Fruit fly (Drosophila melanogaster) whole organism, embryonic: ENCODE data around the gene RAF2.
A peak's percentile ranks its signal among the peaks of the same experiment; 100 is the strongest.

Experiments
- CG10431 ChIP-seq: fragments of 200-800 bp; sonication (Bioruptor generic); optimal IDR thresholded peaks from 3 replicates; lab custom pipeline; 2018; ENCODE audit warnings: missing biosample characterization, mild to moderate bottlenecking, missing genetic modification characterization
- CG1233 ChIP-seq: fragments of 200-800 bp; sonication (Bioruptor generic); optimal IDR thresholded peaks from 4 replicates; lab custom pipeline; 2018; ENCODE audit warnings: missing biosample characterization, mild to moderate bottlenecking, missing genetic modification characterization
- CG13775 ChIP-seq: fragments of 200-800 bp; sonication (Bioruptor generic); optimal IDR thresholded peaks from 3 replicates; lab custom pipeline; 2017; ENCODE audit warnings: missing biosample characterization, mild to moderate bottlenecking, missing genetic modification characterization
- CG14050 ChIP-seq: fragments of 200-800 bp; sonication (Bioruptor generic); IDR thresholded peaks from 3 replicates; pipeline ENCODE4 v1.3.6; 2022; ENCODE audit warnings: missing biosample characterization, missing genetic modification characterization
- CG15073 ChIP-seq: fragments of 200-800 bp; sonication (Bioruptor generic); optimal IDR thresholded peaks from 2 replicates; lab custom pipeline; 2016; ENCODE audit warnings: missing biosample characterization, missing genetic modification characterization
- CG1603 ChIP-seq: fragments of 200-800 bp; sonication (Bioruptor generic); optimal IDR thresholded peaks from 2 replicates; lab custom pipeline; 2019; ENCODE audit warnings: missing biosample characterization, mild to moderate bottlenecking, missing genetic modification characterization, moderate library complexity
- CG17328 ChIP-seq: fragments of 200-800 bp; sonication (Bioruptor generic); IDR thresholded peaks from 2 replicates; pipeline ENCODE4 v1.3.6; 2022; ENCODE audit warnings: missing biosample characterization, missing genetic modification characterization
- CG30020 ChIP-seq: fragments of 200-800 bp; optimal IDR thresholded peaks from 2 replicates; lab custom pipeline; 2019; ENCODE audit warnings: missing biosample characterization, mild to moderate bottlenecking, missing genetic modification characterization, moderate library complexity
- CG6689 ChIP-seq: fragments of 200-800 bp; sonication (Bioruptor generic); IDR thresholded peaks from 2 replicates; pipeline ENCODE4 v1.3.6; 2022; ENCODE audit warnings: missing biosample characterization, missing genetic modification characterization
- CG7839 ChIP-seq: fragments of 200-800 bp; sonication (Bioruptor generic); optimal IDR thresholded peaks from 3 replicates; lab custom pipeline; 2018; ENCODE audit warnings: missing biosample characterization, mild to moderate bottlenecking, missing genetic modification characterization, moderate library complexity
- CG9437 ChIP-seq: fragments of 200-800 bp; sonication (Bioruptor generic); optimal IDR thresholded peaks from 2 replicates; lab custom pipeline; 2018; ENCODE audit warnings: missing biosample characterization, mild to moderate bottlenecking, missing genetic modification characterization
- CG9932 ChIP-seq: fragments of 200-800 bp; sonication (Bioruptor generic); IDR thresholded peaks from 2 replicates; pipeline ENCODE4 v1.3.6; 2022; ENCODE audit warnings: missing biosample characterization, missing genetic modification characterization
- CHES-1-like ChIP-seq: fragments of 200-800 bp; sonication (Bioruptor generic); optimal IDR thresholded peaks from 2 replicates; lab custom pipeline; 2016; ENCODE audit warnings: missing biosample characterization, missing genetic modification characterization
- D ChIP-seq, 2 experiments: fragments of 200-800 bp in 1 of 2; fragments of >200 bp in 1 of 2; sonication (Bioruptor generic) in 1 of 2; optimal IDR thresholded peaks; 2 replicates in 1 of 2; 3 replicates in 1 of 2; lab custom pipeline; 2017; ENCODE audit warnings: mild to moderate bottlenecking in 1 of 2, missing biosample characterization in 1 of 2, missing genetic modification characterization in 1 of 2, missing genetic modification reagents in 1 of 2
- Dad ChIP-seq: fragments of 200-800 bp; sonication (Bioruptor generic); optimal IDR thresholded peaks from 3 replicates; lab custom pipeline; 2016; ENCODE audit warnings: missing biosample characterization, missing genetic modification characterization
- Dfd ChIP-seq, 2 experiments: fragments of >200 bp; optimal IDR thresholded peaks; 2 replicates each; lab custom pipeline; 2017; ENCODE audit warnings: missing biosample characterization in 2 of 2, missing genetic modification characterization in 2 of 2
- Ets97D ChIP-seq: fragments of 200-800 bp; sonication (Bioruptor generic); optimal IDR thresholded peaks from 3 replicates; lab custom pipeline; 2016; ENCODE audit warnings: missing biosample characterization, missing genetic modification characterization
- Fer1 ChIP-seq: fragments of 200-800 bp; sonication (Bioruptor generic); optimal IDR thresholded peaks from 2 replicates; lab custom pipeline; 2017; ENCODE audit warnings: missing biosample characterization, mild to moderate bottlenecking, missing genetic modification characterization
- Gsc ChIP-seq: fragments of 200-800 bp; sonication (Bioruptor generic); IDR thresholded peaks from 2 replicates; pipeline ENCODE4 v1.3.6; 2022; ENCODE audit warnings: missing biosample characterization, missing genetic modification characterization
- Hmr ChIP-seq: fragments of 200-800 bp; sonication (Bioruptor generic); optimal IDR thresholded peaks from 3 replicates; lab custom pipeline; 2017; ENCODE audit warnings: mild to moderate bottlenecking, missing biosample characterization, missing genetic modification reagents, missing genetic modification characterization
- Hmx ChIP-seq: fragments of 200-800 bp; sonication (Bioruptor generic); optimal IDR thresholded peaks from 2 replicates; lab custom pipeline; 2016; ENCODE audit warnings: missing biosample characterization, missing genetic modification characterization
- Hr51 ChIP-seq, 2 experiments: fragments of 200-800 bp; sonication (Bioruptor generic); optimal IDR thresholded peaks; 2 replicates in 1 of 2; 3 replicates in 1 of 2; lab custom pipeline; 2016 to 2018; ENCODE audit warnings: missing biosample characterization in 2 of 2, missing genetic modification characterization in 2 of 2, mild to moderate bottlenecking in 1 of 2, moderate library complexity in 1 of 2
- Hr78 ChIP-seq, 2 experiments: fragments of 200-800 bp in 1 of 2; fragments of >200 bp in 1 of 2; sonication (Bioruptor generic) in 1 of 2; optimal IDR thresholded peaks; 2 replicates each; lab custom pipeline; 2017 to 2019; ENCODE audit warnings: missing biosample characterization in 2 of 2, missing genetic modification characterization in 2 of 2, mild to moderate bottlenecking in 1 of 2, moderate library complexity in 1 of 2
- MESR4 ChIP-seq: fragments of 200-800 bp; sonication (Bioruptor generic); optimal IDR thresholded peaks from 2 replicates; lab custom pipeline; 2018; ENCODE audit warnings: missing biosample characterization, mild to moderate bottlenecking, missing genetic modification characterization, moderate library complexity
- Nf-YA ChIP-seq: fragments of 200-800 bp; sonication (Bioruptor generic); IDR thresholded peaks from 2 replicates; pipeline ENCODE4 v1.3.6; 2022; ENCODE audit warnings: missing biosample characterization, missing genetic modification characterization
- Nf-YB ChIP-seq: fragments of 200-800 bp; sonication (Bioruptor generic); optimal IDR thresholded peaks from 3 replicates; lab custom pipeline; 2019; ENCODE audit warnings: missing biosample characterization, mild to moderate bottlenecking, missing genetic modification characterization, moderate library complexity
- Opbp ChIP-seq: fragments of 200-800 bp; sonication (Bioruptor generic); IDR thresholded peaks from 3 replicates; pipeline ENCODE4 v1.3.6; 2022; ENCODE audit warnings: missing biosample characterization, missing genetic modification characterization; ENCODE audit not compliant: partially characterized antibody
- Ptx1 ChIP-seq: fragments of 200-800 bp; sonication (Bioruptor generic); IDR thresholded peaks from 2 replicates; pipeline ENCODE4 v1.3.6; 2022; ENCODE audit warnings: missing biosample characterization, missing genetic modification characterization
- Xrp1 ChIP-seq: fragments of 200-800 bp; sonication (Bioruptor generic); IDR thresholded peaks from 2 replicates; pipeline ENCODE4 v1.3.6; 2022; ENCODE audit warnings: missing biosample characterization, missing genetic modification characterization
- ab ChIP-seq: fragments of 200-800 bp; sonication (Bioruptor generic); optimal IDR thresholded peaks from 2 replicates; lab custom pipeline; 2016; ENCODE audit warnings: missing biosample characterization, missing genetic modification characterization
- bowl ChIP-seq: fragments of 200-800 bp; sonication (Bioruptor generic); IDR thresholded peaks from 2 replicates; pipeline ENCODE4 v1.3.6; 2022; ENCODE audit warnings: missing biosample characterization, missing genetic modification characterization
- bsh ChIP-seq, 2 experiments: fragments of 200-800 bp; sonication (Bioruptor generic); optimal IDR thresholded peaks; 2 replicates each; lab custom pipeline; 2017 to 2018; ENCODE audit warnings: mild to moderate bottlenecking in 2 of 2, missing biosample characterization in 2 of 2, missing genetic modification characterization in 2 of 2, moderate library complexity in 1 of 2
- btn ChIP-seq: fragments of 200-800 bp; sonication (Bioruptor generic); optimal IDR thresholded peaks from 2 replicates; lab custom pipeline; 2016; ENCODE audit warnings: missing biosample characterization, missing genetic modification characterization
- cg ChIP-seq: fragments of 200-800 bp; sonication (Bioruptor generic); optimal IDR thresholded peaks from 3 replicates; lab custom pipeline; 2019; ENCODE audit warnings: missing biosample characterization, mild to moderate bottlenecking, missing genetic modification characterization, moderate library complexity
- chn ChIP-seq: fragments of 200-800 bp; sonication (Bioruptor generic); optimal IDR thresholded peaks from 2 replicates; lab custom pipeline; 2016; ENCODE audit warnings: missing biosample characterization, missing genetic modification characterization
- ci ChIP-seq: fragments of 200-800 bp; sonication (Bioruptor generic); IDR thresholded peaks from 3 replicates; pipeline ENCODE4 v1.3.6; 2022; ENCODE audit warnings: missing biosample characterization, missing genetic modification characterization
- cwo ChIP-seq: fragments of 200-800 bp; sonication (Bioruptor generic); optimal IDR thresholded peaks from 3 replicates; lab custom pipeline; 2017; ENCODE audit warnings: missing biosample characterization, missing genetic modification characterization, mild to moderate bottlenecking, moderate library complexity, missing genetic modification reagents
- disco-r ChIP-seq: fragments of 200-800 bp; sonication (Bioruptor generic); optimal IDR thresholded peaks from 2 replicates; lab custom pipeline; 2016; ENCODE audit warnings: missing biosample characterization, missing genetic modification characterization
- ewg ChIP-seq: fragments of 200-800 bp; sonication (Bioruptor generic); optimal IDR thresholded peaks from 3 replicates; lab custom pipeline; 2017; ENCODE audit warnings: mild to moderate bottlenecking, missing biosample characterization, missing genetic modification reagents, missing genetic modification characterization
- hbn ChIP-seq: fragments of 200-800 bp; sonication (Bioruptor generic); IDR thresholded peaks from 2 replicates; pipeline ENCODE4 v1.3.6; 2022; ENCODE audit warnings: missing biosample characterization, missing genetic modification characterization; ENCODE audit not compliant: partially characterized antibody
- her ChIP-seq: fragments of 200-800 bp; sonication (Bioruptor generic); optimal IDR thresholded peaks from 2 replicates; lab custom pipeline; 2016; ENCODE audit warnings: missing biosample characterization, missing genetic modification characterization
- inv ChIP-seq: fragments of 200-800 bp; sonication (Bioruptor generic); IDR thresholded peaks from 2 replicates; pipeline ENCODE4 v1.3.6; 2022; ENCODE audit warnings: missing biosample characterization, missing genetic modification characterization; ENCODE audit not compliant: partially characterized antibody
- kah ChIP-seq: fragments of 200-800 bp; sonication (Bioruptor generic); optimal IDR thresholded peaks from 2 replicates; lab custom pipeline; 2018; ENCODE audit warnings: missing biosample characterization, mild to moderate bottlenecking, missing genetic modification characterization
- nau ChIP-seq: fragments of 200-800 bp; sonication (Bioruptor generic); optimal IDR thresholded peaks from 3 replicates; lab custom pipeline; 2017; ENCODE audit warnings: missing biosample characterization, mild to moderate bottlenecking, missing genetic modification characterization, missing genetic modification reagents
- p53 ChIP-seq: fragments of 200-800 bp; sonication (Bioruptor generic); optimal IDR thresholded peaks from 2 replicates; lab custom pipeline; 2016; ENCODE audit warnings: missing biosample characterization, missing genetic modification characterization
- pan ChIP-seq, 4 experiments: fragments of >200 bp in 3 of 4; fragments of 200-800 bp in 1 of 4; sonication (Bioruptor generic) in 1 of 4; optimal IDR thresholded peaks in 3 of 4; IDR thresholded peaks in 1 of 4; 2 replicates each; pipeline versions ENCODE4 v1.3.6 to Lab custom; 2017 to 2022; ENCODE audit warnings: missing biosample characterization in 2 of 4, missing genetic modification characterization in 2 of 4, mixed read lengths in 1 of 4
- sim ChIP-seq: fragments of 200-800 bp; sonication (Bioruptor generic); IDR thresholded peaks from 2 replicates; pipeline ENCODE4 v1.3.6; 2022; ENCODE audit warnings: missing biosample characterization, missing genetic modification characterization
- tap ChIP-seq: fragments of 200-800 bp; optimal IDR thresholded peaks from 3 replicates; lab custom pipeline; 2019; ENCODE audit warnings: missing biosample characterization, mild to moderate bottlenecking, missing genetic modification characterization, moderate library complexity
- tin ChIP-seq: fragments of 200-800 bp; sonication (Bioruptor generic); optimal IDR thresholded peaks from 3 replicates; lab custom pipeline; 2016; ENCODE audit warnings: missing biosample characterization, missing genetic modification characterization

Gene RAF2

DNA sequence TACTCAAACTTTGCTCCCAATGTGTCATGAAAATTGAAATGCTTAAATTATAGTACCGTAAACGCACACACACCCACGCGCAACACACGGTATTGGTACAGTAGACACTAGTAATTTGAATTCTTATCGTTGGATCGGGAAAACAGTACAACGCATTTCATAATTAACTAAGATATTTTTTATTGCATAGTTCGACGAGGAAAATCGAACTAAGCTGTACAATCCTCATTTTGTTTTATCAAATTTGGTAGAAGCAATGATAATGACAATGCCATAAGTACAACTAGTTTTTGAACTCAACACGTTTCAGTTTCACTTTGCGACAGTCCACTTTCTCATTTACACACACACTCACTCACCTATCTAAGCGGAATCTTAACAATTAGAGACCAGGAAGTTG, 5.4 kb upstream of the RAF2 start (continued):
- TF ChIP-seq kah, result peak; percentile 16
- no peak for TF ChIP-seq MESR4 (GFP tag; lab: Kevin White, UChicago)
- peak; percentile 61 for TF ChIP-seq her (GFP tag; lab: Kevin White, UChicago)
- TF ChIP-seq ci (GFP tag; lab: Robert Waterston, UW), result 0 out of 3 replicates have a peak, but pooled peaks have one; percentile 15
- TF ChIP-seq Xrp1 (GFP tag; lab: Robert Waterston, UW), result peak; percentile 51; the same call in 1 of the 2 replicates
- TF ChIP-seq bsh (GFP tag; optimal IDR thresholded peaks at IDR 0.05; lab: Kevin White, UChicago), result peak in 1 of 2 experiments; percentile 73
- TF ChIP-seq CG13775 (GFP tag; lab: Kevin White, UChicago), result peak; percentile 56
- peak; percentile 5 for TF ChIP-seq Hmx (GFP tag; lab: Kevin White, UChicago)
- 0 out of 2 replicates have a peak, but pooled peaks have one; percentile 41 for TF ChIP-seq sim (GFP tag; lab: Robert Waterston, UW)
- TF ChIP-seq Opbp (GFP tag; lab: Robert Waterston, UW), result no peak
- peak; percentile 78 for TF ChIP-seq CG1603 (tag; lab: Kevin White, UChicago)
- TF ChIP-seq tap (tag; lab: Kevin White, UChicago), result peak; percentile 75
- TF ChIP-seq chn, result peak; percentile 38
- TF ChIP-seq Hr51 (GFP tag; optimal IDR thresholded peaks at IDR 0.05; lab: Kevin White, UChicago), result peak; percentile 13 to 71
- peak; percentile 74 for TF ChIP-seq Fer1 (GFP tag; lab: Kevin White, UChicago)
- peak; percentile 78 for TF ChIP-seq CG7839 (tag; lab: Kevin White, UChicago)
- TF ChIP-seq ewg (GFP tag; lab: Kevin White, UChicago), result peak; percentile 27
- no peak for TF ChIP-seq cwo (GFP tag; lab: Kevin White, UChicago)
- TF ChIP-seq btn, result peak; percentile 15
- TF ChIP-seq CG9932 (GFP tag; lab: Robert Waterston, UW), result peak; percentile 79
- TF ChIP-seq Dad, result no peak
- TF ChIP-seq Gsc (GFP tag; lab: Robert Waterston, UW), result no peak
- peak; percentile 59 for TF ChIP-seq ab (GFP tag; lab: Kevin White, UChicago)
- TF ChIP-seq CG30020 (tag; lab: Kevin White, UChicago), result peak; percentile 8
- peak; percentile 21 for TF ChIP-seq disco-r (GFP tag; lab: Kevin White, UChicago)
- TF ChIP-seq Nf-YB (GFP tag; lab: Kevin White, UChicago), result peak; percentile 1
- peak; percentile 54 for TF ChIP-seq CG9437 (GFP tag; lab: Kevin White, UChicago)
- peak; percentile 48 for TF ChIP-seq CG1233 (GFP tag; lab: Kevin White, UChicago)
- TF ChIP-seq Ets97D, result no peak
- no peak for TF ChIP-seq pan (optimal IDR thresholded peaks at IDR 0.05; lab: Kevin White, UChicago)
- peak in 1 of 2 experiments; percentile 54 for TF ChIP-seq pan (GFP tag; optimal IDR thresholded peaks at IDR 0.05 in 1 of 2, IDR thresholded peaks at IDR 0.05 in 1 of 2)
- no peak for TF ChIP-seq Dfd (GFP tag; optimal IDR thresholded peaks at IDR 0.05; lab: Kevin White, UChicago)
- TF ChIP-seq D (optimal IDR thresholded peaks at IDR 0.05; lab: Kevin White, UChicago), result no peak
- TF ChIP-seq D (GFP tag; optimal IDR thresholded peaks at IDR 0.05; lab: Kevin White, UChicago), result peak; percentile 58
- TF ChIP-seq CG6689 (GFP tag; lab: Robert Waterston, UW), result peak; percentile 53; the same call in 1 of the 2 replicates
- peak in 1 of 2 experiments; percentile 41 for TF ChIP-seq Hr78 (GFP tag; optimal IDR thresholded peaks at IDR 0.05; lab: Kevin White, UChicago)
- no peak for TF ChIP-seq bowl
- TF ChIP-seq CHES-1-like (GFP tag; lab: Kevin White, UChicago), result peak; percentile 50
- TF ChIP-seq Ptx1 (GFP tag; lab: Robert Waterston, UW), result peak; percentile 63
- peak; percentile 71 for TF ChIP-seq Hmr (GFP tag; lab: Kevin White, UChicago)
- TF ChIP-seq nau (GFP tag; lab: Kevin White, UChicago), result peak; percentile 67
- no peak for TF ChIP-seq CG17328 (GFP tag; lab: Robert Waterston, UW)
- peak; percentile 78 for TF ChIP-seq cg
- TF ChIP-seq CG15073 (GFP tag; lab: Kevin White, UChicago), result no peak
- no peak for TF ChIP-seq CG10431 (GFP tag; lab: Kevin White, UChicago)
- TF ChIP-seq Nf-YA, result no peak
- TF ChIP-seq tin (GFP tag; lab: Kevin White, UChicago), result peak; percentile 63
- TF ChIP-seq p53 (GFP tag; lab: Kevin White, UChicago), result peak; percentile 52
- TF ChIP-seq CG14050 (GFP tag; lab: Robert Waterston, UW), result no peak
- no peak for TF ChIP-seq hbn (GFP tag; lab: Robert Waterston, UW)
- no peak for TF ChIP-seq inv (GFP tag; lab: Robert Waterston, UW)
